Worm (Caenorhabditis elegans): ENCODE measurements around the gene Y45G12B.2.
A peak's percentile ranks its signal among the peaks of the same experiment; 100 is the strongest.

Y45G12B.2 gene

DNA sequence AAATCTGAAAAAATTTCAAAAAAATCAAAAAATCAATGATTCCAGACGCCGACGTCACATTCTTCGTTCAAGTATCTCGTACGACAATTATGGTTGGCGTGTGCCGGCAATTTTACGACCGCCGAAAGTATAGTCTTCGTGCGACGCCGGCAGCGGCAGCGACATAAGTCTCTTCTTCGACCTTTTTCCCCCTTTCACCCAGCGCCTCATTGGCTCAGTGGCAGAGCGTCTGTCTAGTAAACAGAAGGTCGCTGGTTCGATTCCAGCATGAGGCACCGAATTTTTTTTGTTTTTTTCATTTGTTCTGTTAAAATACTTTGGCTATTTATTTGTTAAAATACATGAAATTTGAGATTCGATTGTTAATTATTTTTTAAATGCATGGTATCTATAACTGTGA is 20.8 kb upstream of the Y45G12B.2 start (continued):
- TF ChIP-seq che-1 (tag; optimal IDR thresholded peaks at IDR 0.05) (peak; percentile 64), madf-2 (tag; optimal IDR thresholded peaks at IDR 0.05) (no peak), pha-2 (tag; optimal IDR thresholded peaks at IDR 0.05) (no peak), fax-1 (tag; optimal IDR thresholded peaks at IDR 0.05) (no peak), eyg-1 (tag; optimal IDR thresholded peaks at IDR 0.05) (no peak), unc-55 (GFP tag; optimal IDR thresholded peaks at IDR 0.05) (no peak), ceh-24 (tag; optimal IDR thresholded peaks at IDR 0.05) (no peak), lim-6 (tag; optimal IDR thresholded peaks at IDR 0.05) (peak; percentile 29), ceh-14 (tag; optimal IDR thresholded peaks at IDR 0.05) (peak; percentile 25), sox-4 (tag; optimal IDR thresholded peaks at IDR 0.05) (peak; percentile 3), odd-2 (tag; optimal IDR thresholded peaks at IDR 0.05) (no peak), fkh-6 (tag; optimal IDR thresholded peaks at IDR 0.05) (peak; percentile 51)

DNA sequence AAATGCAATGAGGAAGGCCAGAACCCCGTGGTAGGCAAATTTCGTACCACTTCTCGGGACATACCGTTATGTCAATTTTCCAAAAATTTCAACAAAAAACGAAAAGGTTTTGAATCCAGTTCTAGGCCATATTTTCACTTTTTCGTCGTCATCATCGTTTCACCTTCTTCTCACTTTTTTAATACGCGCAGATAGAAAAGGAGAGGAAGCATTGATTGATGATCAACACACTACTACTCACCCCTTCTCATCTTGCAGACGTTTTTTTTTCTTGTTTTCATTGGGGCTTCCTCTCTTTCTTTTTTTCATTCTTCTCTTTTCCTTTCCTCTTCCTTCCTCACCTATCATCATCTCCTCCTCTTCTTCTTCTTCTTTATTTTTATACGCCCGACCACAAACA is 18.9 kb upstream of the Y45G12B.2 start:
- TF ChIP-seq ceh-34 (tag; optimal IDR thresholded peaks at IDR 0.05), result no peak

DNA sequence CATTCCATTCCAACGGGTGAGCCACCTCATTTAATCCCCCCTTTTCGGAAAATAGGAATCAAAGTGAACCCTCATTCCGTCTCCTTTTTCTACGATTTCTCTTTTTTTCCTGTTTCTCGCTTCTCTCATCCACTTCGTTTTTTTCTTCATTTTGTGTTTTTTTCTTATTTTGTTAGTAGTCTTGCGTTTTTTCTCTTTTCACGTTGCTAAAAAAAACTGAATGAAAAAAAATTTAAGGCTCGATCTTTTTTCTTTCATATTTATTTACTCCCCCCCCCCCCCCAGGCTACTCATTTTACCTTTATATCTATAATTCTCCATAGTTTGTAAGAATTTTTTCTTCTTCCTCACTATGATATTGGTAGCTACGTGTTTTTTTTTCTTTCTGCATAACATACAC is 16.9 kb upstream of the Y45G12B.2 start:
- TF ChIP-seq fax-1 (tag; optimal IDR thresholded peaks at IDR 0.05), result no peak
- TF ChIP-seq ets-4 (tag; optimal IDR thresholded peaks at IDR 0.05), result no peak
- no peak for TF ChIP-seq madf-2 (tag; optimal IDR thresholded peaks at IDR 0.05)
- no peak for TF ChIP-seq fkh-6 (tag; optimal IDR thresholded peaks at IDR 0.05)
- no peak for TF ChIP-seq ref-2 (tag; optimal IDR thresholded peaks at IDR 0.05)
- no peak for TF ChIP-seq F13H6.1 (tag; optimal IDR thresholded peaks at IDR 0.05)
- TF ChIP-seq ceh-19 (GFP tag; optimal IDR thresholded peaks at IDR 0.05), result no peak
- no peak for TF ChIP-seq zip-5 (tag; optimal IDR thresholded peaks at IDR 0.05)
- TF ChIP-seq pat-9 (tag; optimal IDR thresholded peaks at IDR 0.05), result no peak
- TF ChIP-seq ceh-14 (tag; optimal IDR thresholded peaks at IDR 0.05), result no peak
- no peak for TF ChIP-seq rnt-1 (tag; optimal IDR thresholded peaks at IDR 0.05)
- no peak for TF ChIP-seq pha-2 (tag; optimal IDR thresholded peaks at IDR 0.05)
- TF ChIP-seq K09A11.1 (tag; optimal IDR thresholded peaks at IDR 0.05; ENCODE audit: insufficient read depth), result no peak

DNA sequence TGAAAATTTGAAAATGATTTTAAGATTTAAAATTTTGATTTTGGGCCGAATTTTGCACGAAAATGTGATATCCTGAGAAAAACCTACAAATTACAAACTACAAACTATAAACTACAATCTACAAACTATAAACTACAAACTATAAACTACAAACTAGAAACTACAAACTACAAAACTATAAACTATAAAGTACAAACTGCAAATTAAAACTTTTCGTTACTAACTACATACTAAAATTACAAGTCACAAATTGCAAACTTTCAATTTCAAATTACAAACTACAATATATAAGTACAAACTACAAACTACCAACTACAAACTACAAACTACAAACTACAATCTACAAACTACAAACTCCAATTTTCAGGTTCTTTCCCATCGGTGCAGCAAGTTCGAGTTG is 11.1 kb upstream of the Y45G12B.2 start:
- TF ChIP-seq ztf-16 (tag; optimal IDR thresholded peaks at IDR 0.05) (no peak), ceh-2 (tag; optimal IDR thresholded peaks at IDR 0.05) (no peak), ref-2 (tag; optimal IDR thresholded peaks at IDR 0.05) (no peak), npax-4 (tag; optimal IDR thresholded peaks at IDR 0.05) (no peak), ahr-1 (tag; optimal IDR thresholded peaks at IDR 0.05) (no peak), ttx-3 (tag; optimal IDR thresholded peaks at IDR 0.05) (no peak), Y22D7AL.16 (tag; optimal IDR thresholded peaks at IDR 0.05) (no peak), eyg-1 (tag; optimal IDR thresholded peaks at IDR 0.05) (no peak), nfya-1 (tag; optimal IDR thresholded peaks at IDR 0.05) (no peak), nhr-232 (tag; optimal IDR thresholded peaks at IDR 0.05) (no peak), sox-4 (tag; optimal IDR thresholded peaks at IDR 0.05) (no peak), syd-9 (tag; optimal IDR thresholded peaks at IDR 0.05) (no peak), lim-6 (tag; optimal IDR thresholded peaks at IDR 0.05) (no peak), nhr-11 (tag; optimal IDR thresholded peaks at IDR 0.05) (no peak), hlh-6 (tag; optimal IDR thresholded peaks at IDR 0.05) (no peak)

DNA sequence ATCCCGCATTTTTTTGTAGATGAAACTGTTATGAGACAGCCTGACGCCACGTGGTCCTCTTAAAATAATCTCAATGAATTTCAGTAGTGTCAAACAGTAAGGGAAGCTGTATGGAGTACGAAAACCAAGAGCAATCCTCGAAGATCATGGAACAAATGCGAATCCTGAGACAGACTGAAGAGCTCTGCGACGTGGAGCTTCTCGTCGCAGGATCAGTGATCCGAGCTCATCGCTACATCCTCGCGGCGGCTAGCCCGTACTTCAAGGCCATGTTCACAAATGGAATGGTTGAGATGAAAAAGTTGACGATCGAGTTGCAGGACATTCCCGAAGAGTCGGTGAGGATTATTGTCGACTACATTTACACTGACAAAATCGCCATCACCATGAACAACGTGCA is 10.3 kb upstream of the Y45G12B.2 start:
- TF ChIP-seq pha-2 (tag; optimal IDR thresholded peaks at IDR 0.05) (no peak), ets-4 (tag; optimal IDR thresholded peaks at IDR 0.05) (no peak), ceh-9 (tag; optimal IDR thresholded peaks at IDR 0.05) (no peak), nhr-11 (tag; optimal IDR thresholded peaks at IDR 0.05) (no peak), K09A11.1 (tag; optimal IDR thresholded peaks at IDR 0.05; ENCODE audit: insufficient read depth) (no peak), lim-6 (tag; optimal IDR thresholded peaks at IDR 0.05) (no peak), ref-2 (tag; optimal IDR thresholded peaks at IDR 0.05) (no peak)

DNA sequence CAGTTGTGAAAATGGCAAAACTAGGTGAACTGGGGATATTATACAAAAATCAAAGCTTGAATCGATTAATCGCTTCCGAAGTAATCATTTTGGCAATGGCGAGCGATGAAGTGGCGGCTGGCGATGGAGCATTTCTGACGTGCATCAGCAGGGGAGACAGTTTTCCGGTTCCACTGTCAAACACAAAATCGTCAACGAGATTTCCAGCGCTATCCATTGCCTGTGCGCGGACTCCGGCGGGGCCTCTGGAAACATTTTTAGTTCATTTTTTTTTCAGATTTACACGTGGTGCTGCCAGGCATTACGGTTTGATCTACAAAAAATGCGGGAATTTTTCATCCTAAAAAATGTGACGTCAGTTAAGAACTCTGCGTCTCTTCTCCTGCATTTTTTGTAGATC is 6.0 kb upstream of the Y45G12B.2 start:
- no peak for TF ChIP-seq pat-9 (tag; optimal IDR thresholded peaks at IDR 0.05)
- no peak for TF ChIP-seq ref-2 (tag; optimal IDR thresholded peaks at IDR 0.05)
- TF ChIP-seq ceh-34 (tag; optimal IDR thresholded peaks at IDR 0.05), result no peak
- TF ChIP-seq pha-4 (tag; optimal IDR thresholded peaks at IDR 0.05), result no peak
